Worm (Caenorhabditis elegans) whole organism, late embryonic: Measurements from ENCODE around the gene ctsa-1.1.

Experiments
- Y22D7AL.16 ChIP-seq: sonication (generic microtip); optimal IDR thresholded peaks from 2 replicates; lab custom pipeline; 2016; ENCODE audit warnings: missing genetic modification characterization, missing compliant biosample characterization
- ama-1 ChIP-seq: fragments of 150-350 bp; optimal IDR thresholded peaks from 2 replicates; lab custom pipeline; 2014
- ceh-24 ChIP-seq: sonication (generic microtip); optimal IDR thresholded peaks from 2 replicates; lab custom pipeline; 2016; ENCODE audit warnings: mild to moderate bottlenecking, missing genetic modification characterization, missing compliant biosample characterization
- ceh-34 ChIP-seq: sonication (generic microtip); optimal IDR thresholded peaks from 2 replicates; lab custom pipeline; 2016; ENCODE audit warnings: mild to moderate bottlenecking, missing genetic modification characterization, missing compliant biosample characterization
- elt-4 ChIP-seq: sonication (generic microtip); optimal IDR thresholded peaks from 2 replicates; lab custom pipeline; 2016; ENCODE audit warnings: missing genetic modification characterization, missing compliant biosample characterization
- hlh-30 ChIP-seq: sonication (generic microtip); optimal IDR thresholded peaks from 2 replicates; lab custom pipeline; 2017; ENCODE audit warnings: antibody characterized with exemption, missing genetic modification characterization, missing compliant biosample characterization; ENCODE audit not compliant: insufficient read depth
- sox-4 ChIP-seq: sonication (generic microtip); optimal IDR thresholded peaks from 2 replicates; lab custom pipeline; 2017; ENCODE audit warnings: mild to moderate bottlenecking, missing genetic modification characterization, inconsistent platforms, missing compliant biosample characterization

DNA sequence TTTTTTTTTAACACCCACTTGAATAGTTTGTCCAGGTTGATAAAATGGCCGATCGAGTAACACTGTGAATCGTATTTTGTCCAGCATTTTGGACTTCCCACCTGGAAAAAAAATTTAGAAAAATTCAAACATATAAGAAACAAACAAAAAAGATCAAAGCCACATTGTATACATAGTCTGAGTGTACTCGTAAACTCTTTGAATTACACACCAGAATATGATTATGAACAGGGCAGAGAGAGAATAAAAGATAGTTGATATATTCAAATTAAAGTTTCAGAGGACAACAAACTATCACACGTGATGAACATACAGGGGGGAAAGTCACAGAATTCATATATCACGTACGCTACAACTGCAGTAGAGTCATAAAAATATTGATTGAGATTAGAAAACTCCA lies 28.8 kb downstream of the ctsa-1.1 start, which contains the start of gene ttm-2:
- TF ChIP-seq ama-1 (no peak), ceh-24 (tag; lab: Kevin White, UChicago) (no peak), Y22D7AL.16 (tag; lab: Kevin White, UChicago) (no peak), hlh-30 (no peak), elt-4 (tag; lab: Kevin White, UChicago) (no peak), ceh-34 (no peak), sox-4 (no peak)
